Fruit fly (Drosophila melanogaster) whole organism, wandering third instar larva: ENCODE results near the gene CG17477.

Experiments
- Abd-B ChIP-seq: fragments of >200 bp; optimal IDR thresholded peaks from 2 replicates; lab custom pipeline; 2017; ENCODE audit warnings: missing biosample characterization, missing genetic modification characterization
- Hr78 ChIP-seq: fragments of >200 bp; optimal IDR thresholded peaks from 2 replicates; lab custom pipeline; 2017; ENCODE audit warnings: missing biosample characterization, missing genetic modification characterization
- Jra ChIP-seq: sonication (Bioruptor generic); optimal IDR thresholded peaks from 2 replicates; lab custom pipeline; 2016; ENCODE audit warnings: missing biosample characterization, missing genetic modification characterization
- Mio ChIP-seq: sonication (Bioruptor generic); optimal IDR thresholded peaks from 2 replicates; lab custom pipeline; 2016; ENCODE audit warnings: missing biosample characterization, missing genetic modification characterization
- OdsH ChIP-seq: fragments of 200-800 bp; sonication (Bioruptor generic); optimal IDR thresholded peaks from 2 replicates; lab custom pipeline; 2016; ENCODE audit warnings: missing biosample characterization, mild to moderate bottlenecking, missing genetic modification characterization
- Vsx2 ChIP-seq: fragments of 200-300, 225-300 bp; sonication (Bioruptor generic); optimal IDR thresholded peaks from 2 replicates; lab custom pipeline; 2018; ENCODE audit warnings: missing biosample characterization, missing genetic modification characterization; ENCODE audit not compliant: partially characterized antibody
- h ChIP-seq: fragments of 200-800 bp; sonication (Bioruptor generic); optimal IDR thresholded peaks from 3 replicates; lab custom pipeline; 2016; ENCODE audit warnings: missing biosample characterization, mild to moderate bottlenecking, missing genetic modification characterization
- psq ChIP-seq: fragments of 200-800 bp; sonication (Bioruptor generic); optimal IDR thresholded peaks from 3 replicates; lab custom pipeline; 2017; ENCODE audit warnings: missing biosample characterization, mild to moderate bottlenecking, missing genetic modification characterization, moderate library complexity
- sage ChIP-seq: fragments of 200-800 bp; sonication (Bioruptor generic); optimal IDR thresholded peaks from 2 replicates; lab custom pipeline; 2016; ENCODE audit warnings: missing biosample characterization, mild to moderate bottlenecking, missing genetic modification characterization
- usp ChIP-seq: fragments of >200 bp; optimal IDR thresholded peaks from 2 replicates; lab custom pipeline; 2017; ENCODE audit warnings: missing biosample characterization, missing genetic modification characterization

dm6 chr3R:17087977-17088618 is 38.6 kb downstream of the CG17477 start, which contains the start of gene cal1:
- no peak for TF ChIP-seq OdsH (GFP tag; lab: Kevin White, UChicago)
- no peak for TF ChIP-seq Hr78 (GFP tag; lab: Kevin White, UChicago)
- TF ChIP-seq Mio = no peak
- no peak for TF ChIP-seq sage (GFP tag; lab: Kevin White, UChicago)
- TF ChIP-seq usp (GFP tag; lab: Kevin White, UChicago) = no peak
- TF ChIP-seq Vsx2 (GFP tag; lab: Kevin White, UChicago) = no peak
- TF ChIP-seq Jra (GFP tag; lab: Kevin White, UChicago) = no peak
- no peak for TF ChIP-seq h (GFP tag; lab: Kevin White, UChicago)
- no peak for TF ChIP-seq Abd-B
- TF ChIP-seq psq (GFP tag; lab: Kevin White, UChicago) = no peak
